Worm (Caenorhabditis elegans) whole organism, midembryonic: Measurements from ENCODE around the gene mod-1.

ENCODE experiments used
- T22C8.4 ChIP-seq: fragments of 200-800 bp; sonication (Bioruptor generic); IDR thresholded peaks from 2 replicates; pipeline ENCODE4 v1.3.6; 2022; ENCODE audit warnings: missing genetic modification characterization, missing compliant biosample characterization
- cog-1 ChIP-seq: sonication (generic microtip); optimal IDR thresholded peaks from 2 replicates; lab custom pipeline; 2016; ENCODE audit warnings: missing genetic modification characterization, missing compliant biosample characterization
- flt-1 ChIP-seq: fragments of 200-800 bp; sonication (Bioruptor generic); IDR thresholded peaks from 2 replicates; pipeline ENCODE4 v1.3.6; 2022; ENCODE audit warnings: missing genetic modification characterization, missing compliant biosample characterization
- klf-2 ChIP-seq: fragments of 200-800 bp; sonication (Bioruptor generic); conservative IDR thresholded peaks from 2 replicates; pipeline ENCODE4 v1.3.6; 2022; ENCODE audit warnings: missing genetic modification reagents, missing genetic modification characterization, missing compliant biosample characterization
- med-1 ChIP-seq: sonication (generic microtip); optimal IDR thresholded peaks from 2 replicates; lab custom pipeline; 2017; ENCODE audit warnings: missing genetic modification characterization, mild to moderate bottlenecking, missing compliant biosample characterization, antibody characterized with exemption, missing genetic modification reagents; ENCODE audit not compliant: insufficient read depth
- ref-1 ChIP-seq: fragments of 200-800 bp; sonication (Bioruptor generic); conservative IDR thresholded peaks from 2 replicates; pipeline ENCODE4 v1.3.6; 2022; ENCODE audit warnings: missing genetic modification reagents, missing genetic modification characterization, missing compliant biosample characterization
- tab-1 ChIP-seq: fragments of 200-800 bp; sonication (Bioruptor generic); IDR thresholded peaks from 2 replicates; pipeline ENCODE4 v1.3.6; 2022; ENCODE audit warnings: missing genetic modification characterization, missing compliant biosample characterization
- ztf-23 ChIP-seq: fragments of 200-800 bp; sonication (Bioruptor generic); IDR thresholded peaks from 2 replicates; pipeline ENCODE4 v1.3.6; 2022; ENCODE audit warnings: missing genetic modification reagents, missing genetic modification characterization, missing compliant biosample characterization
- ztf-29 ChIP-seq: fragments of 200-800 bp; sonication (Bioruptor generic); IDR thresholded peaks from 2 replicates; pipeline ENCODE4 v1.3.6; 2022; ENCODE audit warnings: missing genetic modification reagents, missing genetic modification characterization, missing compliant biosample characterization

mod-1 gene

DNA sequence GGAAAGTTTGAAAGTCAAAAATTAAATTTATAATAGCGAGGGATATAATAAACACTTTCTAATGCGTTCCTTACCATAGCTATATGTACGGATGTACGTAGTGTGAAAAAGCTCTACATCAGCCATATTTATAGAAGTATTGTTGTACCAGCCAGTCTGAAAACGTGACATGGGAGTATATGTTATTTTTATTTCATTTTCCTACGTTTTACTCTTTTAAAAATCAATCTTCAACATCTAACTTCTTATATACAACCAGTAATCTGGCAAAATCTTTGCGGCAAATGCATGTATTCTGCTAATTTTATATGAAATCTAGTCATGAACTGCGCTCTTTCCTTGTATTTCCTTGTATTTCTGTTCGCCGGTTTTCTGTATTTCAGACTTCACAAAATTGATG is 18.5 kb upstream of the mod-1 start, which contains the start of gene H14N18.2:
Gene H14N18.2 (plus strand): TSS at position 301 of the 400 bp plus-strand sequence.
- no peak for TF ChIP-seq T22C8.4 (GFP tag; lab: Robert Waterston, UW)
- no peak for TF ChIP-seq cog-1
- TF ChIP-seq ztf-23 (GFP tag; lab: Robert Waterston, UW): no peak
- no peak for TF ChIP-seq med-1
- no peak for TF ChIP-seq ztf-29 (GFP tag; lab: Robert Waterston, UW)
- TF ChIP-seq ref-1 (GFP tag; lab: Robert Waterston, UW): no peak
- TF ChIP-seq klf-2 (GFP tag; lab: Robert Waterston, UW): no peak
- TF ChIP-seq flt-1: no peak
- TF ChIP-seq tab-1 (GFP tag; lab: Robert Waterston, UW): no peak

DNA sequence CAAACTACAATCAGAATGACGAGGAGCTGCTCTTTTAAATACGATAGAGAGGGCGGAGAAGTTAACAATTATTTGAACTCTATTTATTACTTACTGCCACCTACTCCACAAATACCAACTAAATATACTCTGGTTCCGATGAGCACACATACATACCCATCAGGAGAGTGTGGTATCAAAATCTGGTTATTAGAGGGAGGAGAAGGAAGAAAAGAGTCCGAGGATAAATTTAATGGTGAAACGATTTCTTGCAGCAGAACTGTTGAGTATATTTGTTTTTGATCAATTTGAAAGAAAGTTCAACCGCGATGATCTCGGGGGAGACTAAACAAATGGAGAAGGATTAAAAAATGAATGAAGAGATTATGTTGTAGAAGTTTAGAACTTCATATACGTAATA is 15.1 kb upstream of the mod-1 start, which contains the start of gene H14N18.4:
Gene H14N18.4 (minus strand): TSS at position 12 of the 400 bp plus-strand sequence.
- TF ChIP-seq klf-2 (GFP tag; lab: Robert Waterston, UW): no peak
- no peak for TF ChIP-seq ztf-23 (GFP tag; lab: Robert Waterston, UW)
- no peak for TF ChIP-seq ztf-29 (GFP tag; lab: Robert Waterston, UW)
- no peak for TF ChIP-seq cog-1
- TF ChIP-seq med-1: no peak
- TF ChIP-seq ref-1 (GFP tag; lab: Robert Waterston, UW): no peak
- TF ChIP-seq flt-1: no peak
- no peak for TF ChIP-seq tab-1 (GFP tag; lab: Robert Waterston, UW)
- TF ChIP-seq T22C8.4 (GFP tag; lab: Robert Waterston, UW): no peak

DNA sequence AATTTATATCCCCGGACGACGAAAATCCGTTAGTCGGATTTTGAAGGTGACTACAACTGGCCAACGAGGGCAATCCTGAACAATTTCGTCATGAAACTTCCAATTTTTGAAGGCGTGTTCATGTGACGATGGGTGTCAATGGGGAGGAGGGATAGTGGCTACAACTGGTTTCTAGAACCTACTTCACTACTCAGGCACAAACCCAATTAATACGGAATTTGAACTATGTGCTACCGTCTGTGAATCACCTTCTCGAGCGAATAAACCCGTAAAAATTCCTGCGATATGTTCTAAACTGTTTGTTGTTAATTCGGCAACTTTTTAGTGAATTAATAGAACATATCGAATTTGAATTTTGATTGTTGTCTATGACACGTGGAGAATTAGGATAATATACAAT is 13.9 kb upstream of the mod-1 start:
- no peak for TF ChIP-seq tab-1 (GFP tag; lab: Robert Waterston, UW)
- no peak for TF ChIP-seq klf-2 (GFP tag; lab: Robert Waterston, UW)
- TF ChIP-seq ztf-23 (GFP tag; lab: Robert Waterston, UW): no peak
- no peak for TF ChIP-seq T22C8.4 (GFP tag; lab: Robert Waterston, UW)
- no peak for TF ChIP-seq flt-1
- TF ChIP-seq ref-1 (GFP tag; lab: Robert Waterston, UW): no peak
- no peak for TF ChIP-seq ztf-29 (GFP tag; lab: Robert Waterston, UW)
- no peak for TF ChIP-seq cog-1
- no peak for TF ChIP-seq med-1

DNA sequence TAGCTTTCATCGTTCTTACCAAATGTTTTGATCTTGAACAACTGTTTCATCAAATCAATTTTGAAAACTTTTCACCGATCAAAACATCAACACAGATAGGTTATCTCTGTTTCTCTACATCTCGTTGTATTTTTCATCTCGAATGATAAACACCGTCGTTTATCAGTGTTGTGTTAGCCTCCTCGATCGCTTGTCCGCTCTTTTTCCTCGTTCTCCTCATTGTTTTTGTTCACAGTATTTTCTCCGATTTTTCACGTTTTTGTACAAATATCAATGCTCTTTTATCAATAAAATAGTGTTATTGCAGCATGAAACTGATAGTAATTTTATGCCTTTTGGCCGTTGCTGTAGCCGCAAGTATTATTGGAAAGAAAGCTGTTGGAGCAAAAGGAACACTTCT is 8.9 kb upstream of the mod-1 start, which contains the start of gene ttr-47:
Gene ttr-47 (plus strand): TSS at position 308 of the 400 bp plus-strand sequence.
- TF ChIP-seq ztf-23 (GFP tag; lab: Robert Waterston, UW): no peak
- TF ChIP-seq ref-1 (GFP tag; lab: Robert Waterston, UW): no peak
- TF ChIP-seq ztf-29 (GFP tag; lab: Robert Waterston, UW): no peak
- no peak for TF ChIP-seq flt-1
- no peak for TF ChIP-seq med-1
- TF ChIP-seq cog-1: no peak
- no peak for TF ChIP-seq T22C8.4 (GFP tag; lab: Robert Waterston, UW)
- no peak for TF ChIP-seq klf-2 (GFP tag; lab: Robert Waterston, UW)
- TF ChIP-seq tab-1 (GFP tag; lab: Robert Waterston, UW): no peak

DNA sequence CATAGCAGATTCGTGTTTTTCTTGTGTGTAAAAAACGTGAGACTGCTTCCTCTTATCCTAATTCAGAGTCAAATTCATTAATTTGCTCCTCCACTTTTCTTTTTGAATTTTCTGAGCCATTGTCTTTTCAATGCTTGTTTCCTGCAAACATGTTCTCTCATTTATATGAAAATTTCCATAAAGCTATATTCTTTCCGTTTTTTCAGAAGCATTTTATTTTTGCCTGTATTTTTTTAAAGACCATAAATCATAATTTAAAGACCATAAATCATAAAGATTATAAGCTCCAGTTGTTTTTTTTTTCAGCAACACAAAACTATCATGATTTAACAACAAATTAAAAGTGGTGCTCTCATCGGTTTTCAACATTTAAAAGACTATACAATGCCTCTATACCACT is 6.9 kb downstream of the mod-1 start, which contains the start of gene frpr-11:
Gene frpr-11 (plus strand): TSS at position 301 of the 400 bp plus-strand sequence.
- no peak for TF ChIP-seq cog-1
- TF ChIP-seq med-1: no peak
- TF ChIP-seq flt-1: no peak
- no peak for TF ChIP-seq ztf-29 (GFP tag; lab: Robert Waterston, UW)
- no peak for TF ChIP-seq ztf-23 (GFP tag; lab: Robert Waterston, UW)
- TF ChIP-seq tab-1 (GFP tag; lab: Robert Waterston, UW): no peak
- no peak for TF ChIP-seq klf-2 (GFP tag; lab: Robert Waterston, UW)
- TF ChIP-seq T22C8.4 (GFP tag; lab: Robert Waterston, UW): no peak
- TF ChIP-seq ref-1 (GFP tag; lab: Robert Waterston, UW): no peak

DNA sequence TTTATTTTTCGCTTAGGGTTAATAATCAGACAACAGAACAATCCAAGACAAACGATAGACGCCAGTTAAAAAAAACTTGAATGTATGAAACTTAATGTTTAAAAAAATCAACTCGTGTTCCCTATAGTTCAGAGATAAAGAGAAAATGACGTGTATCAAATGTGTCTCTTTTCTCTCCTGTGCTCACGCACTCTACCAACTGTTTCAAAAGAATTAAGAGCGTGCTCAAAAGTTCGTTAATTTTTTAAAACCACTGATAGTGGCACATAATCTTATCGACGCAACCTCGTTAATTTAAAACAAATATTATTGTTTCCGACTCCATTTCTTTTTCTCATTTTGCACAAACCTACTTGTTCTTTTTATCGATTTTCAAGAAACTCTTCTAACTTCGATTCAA is 8.2 kb downstream of the mod-1 start:
- TF ChIP-seq klf-2 (GFP tag; lab: Robert Waterston, UW) (no peak), ztf-23 (GFP tag; lab: Robert Waterston, UW) (no peak), cog-1 (no peak)

DNA sequence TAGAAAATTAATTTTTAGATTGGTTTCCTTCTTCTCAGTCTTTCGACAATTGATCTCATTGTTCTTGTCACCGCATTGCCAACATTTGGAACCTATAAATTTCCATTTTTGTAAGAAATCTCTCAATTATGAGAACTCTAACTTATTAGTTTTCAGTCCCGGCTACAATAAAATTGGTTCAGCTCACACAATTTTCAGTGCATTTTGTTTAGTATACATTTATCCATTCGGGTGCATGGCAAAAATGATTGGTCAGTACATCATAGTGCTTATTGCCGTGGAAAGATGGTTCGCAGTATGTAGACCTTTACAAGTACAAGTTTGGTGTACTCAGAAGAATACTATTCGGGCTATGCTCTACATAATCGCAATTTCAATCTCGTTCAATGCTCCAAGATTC is 9.9 kb downstream of the mod-1 start:
- TF ChIP-seq ztf-29 (GFP tag; lab: Robert Waterston, UW) (no peak), tab-1 (GFP tag; lab: Robert Waterston, UW) (no peak), med-1 (no peak), klf-2 (GFP tag; lab: Robert Waterston, UW) (no peak), ref-1 (GFP tag; lab: Robert Waterston, UW) (no peak), T22C8.4 (GFP tag; lab: Robert Waterston, UW) (no peak), ztf-23 (GFP tag; lab: Robert Waterston, UW) (no peak), cog-1 (no peak), flt-1 (no peak)

DNA sequence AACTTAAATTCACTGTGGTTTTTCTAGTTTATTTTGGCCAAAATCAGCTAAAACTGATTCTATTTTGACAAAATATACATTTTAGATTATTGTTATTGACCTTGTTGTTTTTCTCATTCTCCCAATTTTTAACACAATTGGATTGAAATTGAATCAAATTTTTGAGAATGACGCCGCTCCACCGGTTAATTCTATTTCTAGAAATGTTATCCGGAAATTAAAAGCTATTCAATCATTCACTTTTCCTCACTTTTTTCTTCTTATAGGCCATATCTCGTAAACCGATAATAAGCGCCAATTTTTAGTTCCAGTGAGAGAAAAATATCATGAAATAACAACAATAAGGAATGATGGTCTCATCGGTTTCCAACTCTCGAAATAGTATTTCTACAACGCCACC is 11.1 kb downstream of the mod-1 start, which contains the start of gene frpr-12:
Gene frpr-12 (plus strand): TSS at position 301 of the 400 bp plus-strand sequence.
- TF ChIP-seq flt-1 (no peak), ztf-23 (GFP tag; lab: Robert Waterston, UW) (no peak), ref-1 (GFP tag; lab: Robert Waterston, UW) (no peak)

DNA sequence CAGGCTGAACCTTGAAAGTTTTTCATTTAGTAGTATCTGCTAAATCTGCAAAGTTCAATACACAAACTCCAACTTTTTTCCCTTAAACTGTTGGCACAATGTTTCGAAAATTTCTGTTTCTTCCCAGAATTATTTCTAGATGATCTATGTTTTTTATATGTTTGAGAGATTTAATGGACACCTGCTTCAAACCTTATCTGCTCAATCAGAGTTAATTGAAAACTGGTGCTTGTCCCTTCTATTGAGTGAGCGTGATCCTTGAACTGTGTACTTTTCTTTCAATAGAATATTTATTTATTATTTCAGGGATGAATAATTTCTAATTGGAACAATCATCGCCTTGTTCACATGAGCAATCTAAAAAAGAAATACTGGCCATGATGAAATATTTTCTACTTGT is 15.1 kb downstream of the mod-1 start, which contains the start of gene frpr-13:
Gene frpr-13 (plus strand): TSS at position 301 of the 400 bp plus-strand sequence.
- TF ChIP-seq tab-1 (GFP tag; lab: Robert Waterston, UW): no peak
- TF ChIP-seq flt-1: no peak
- no peak for TF ChIP-seq cog-1
- TF ChIP-seq ref-1 (GFP tag; lab: Robert Waterston, UW): no peak
- no peak for TF ChIP-seq ztf-29 (GFP tag; lab: Robert Waterston, UW)
- TF ChIP-seq T22C8.4 (GFP tag; lab: Robert Waterston, UW): no peak
- no peak for TF ChIP-seq klf-2 (GFP tag; lab: Robert Waterston, UW)
- TF ChIP-seq ztf-23 (GFP tag; lab: Robert Waterston, UW): no peak
- no peak for TF ChIP-seq med-1

DNA sequence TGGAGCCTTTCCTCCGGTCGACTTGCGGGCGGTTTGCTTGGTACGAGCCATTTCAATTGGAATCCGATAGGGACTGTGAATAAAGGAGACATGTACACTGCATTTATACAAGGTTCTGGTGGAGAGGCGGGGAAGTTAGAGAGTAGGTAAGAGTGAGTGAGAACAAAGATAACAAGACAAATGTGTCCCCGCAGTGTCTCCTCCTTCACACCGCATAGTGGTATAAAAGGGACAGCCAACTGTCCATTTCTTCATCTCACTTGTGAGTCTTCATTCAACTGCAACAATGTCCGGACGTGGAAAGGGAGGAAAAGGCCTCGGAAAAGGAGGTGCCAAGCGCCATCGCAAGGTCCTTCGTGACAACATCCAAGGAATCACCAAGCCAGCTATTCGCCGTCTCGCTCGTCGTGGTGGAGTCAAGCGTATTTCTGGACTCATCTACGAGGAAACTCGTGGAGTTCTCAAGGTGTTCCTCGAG is 15.9 kb downstream of the mod-1 start, which contains the start of the genes his-17 and his-18:
Gene his-17 (minus strand): TSS at position 51 of the 478 bp plus-strand sequence.
Gene his-18 (plus strand): TSS at position 287 of the 478 bp plus-strand sequence.
- peak; percentile 92 for TF ChIP-seq flt-1
